Worm (Caenorhabditis elegans): Measurements from ENCODE around the gene nhr-230.

nhr-230 gene

ce11 chrV:18810705-18811104, 35.9 kb upstream of the nhr-230 start, which contains the start of gene C54E10.3:
C54E10.3 (plus strand) TSS chrV:18811005.
- TF ChIP-seq duxl-1 (tag; optimal IDR thresholded peaks at IDR 0.05; ENCODE audit: poor library complexity) (no peak), lim-7 (GFP tag; IDR thresholded peaks at IDR 0.05) (no peak), nhr-41 (GFP tag; IDR thresholded peaks at IDR 0.05) (no peak), lsy-2 (tag; optimal IDR thresholded peaks at IDR 0.05) (no peak), ama-1 (optimal IDR thresholded peaks at IDR 0.05) (no peak), Y48G9A.11 (GFP tag; IDR thresholded peaks at IDR 0.05) (no peak), zip-11 (GFP tag; IDR thresholded peaks at IDR 0.05) (no peak), nhr-77 (tag; optimal IDR thresholded peaks at IDR 0.05) (no peak), hlh-30 (tag; optimal IDR thresholded peaks at IDR 0.05; ENCODE audit: insufficient read depth) (no peak), nhr-48 (tag; optimal IDR thresholded peaks at IDR 0.05) (no peak), aha-1 (tag) (no peak), zip-2 (tag; optimal IDR thresholded peaks at IDR 0.05) (no peak), zag-1 (tag; optimal IDR thresholded peaks at IDR 0.05) (no peak), tag-97 (GFP tag; IDR thresholded peaks at IDR 0.05) (no peak), unc-62 (GFP tag; optimal IDR thresholded peaks at IDR 0.05 in 1 of 2) (no peak), unc-62 (tag; optimal IDR thresholded peaks at IDR 0.05) (no peak)

- TF ChIP-seq nhr-41 (GFP tag; IDR thresholded peaks at IDR 0.05) (no peak), saeg-2 (GFP tag; IDR thresholded peaks at IDR 0.05) (no peak), dve-1 (tag; optimal IDR thresholded peaks at IDR 0.05; ENCODE audit: insufficient read depth) (no peak), sdz-12 (GFP tag; optimal IDR thresholded peaks at IDR 0.05) (no peak), T26A8.4 (GFP tag; IDR thresholded peaks at IDR 0.05) (no peak), lir-3 (tag; optimal IDR thresholded peaks at IDR 0.05) (no peak), dmd-9 (GFP tag; IDR thresholded peaks at IDR 0.05) (no peak), ZK337.2 (GFP tag; IDR thresholded peaks at IDR 0.05) (no peak), rbr-2 (tag; optimal IDR thresholded peaks at IDR 0.05) (no peak), lim-7 (GFP tag; IDR thresholded peaks at IDR 0.05) (no peak), dmd-6 (GFP tag; IDR thresholded peaks at IDR 0.05) (no peak), daf-16 (GFP tag; optimal IDR thresholded peaks at IDR 0.05) (no peak), daf-16 (tag; optimal IDR thresholded peaks at IDR 0.05) (no peak), spr-1 (tag; optimal IDR thresholded peaks at IDR 0.05) (no peak), nhr-48 (tag; optimal IDR thresholded peaks at IDR 0.05) (no peak), lin-29 (GFP tag; IDR thresholded peaks at IDR 0.05) (no peak), set-16 (GFP tag; IDR thresholded peaks at IDR 0.05) (no peak), madf-5 (GFP tag; IDR thresholded peaks at IDR 0.05) (no peak), pha-4 (GFP tag; IDR thresholded peaks at IDR 0.05) (no peak), pha-4 (tag; optimal IDR thresholded peaks at IDR 0.05) (no peak)
Measured at ce11 chrV:18811360-18811759, 35.2 kb upstream of the nhr-230 start, which contains the start of gene C54E10.7. C54E10.7 (plus strand) TSS chrV:18811660.

ce11 chrV:18819643-18820042, 26.9 kb upstream of the nhr-230 start, which contains the start of gene ncs-5:
ncs-5 (plus strand) TSS chrV:18819766.
- no peak for TF ChIP-seq nhr-6 (tag; optimal IDR thresholded peaks at IDR 0.05)
- TF ChIP-seq aha-1 (tag): peak; percentile 92

ce11 chrV:18821569-18821968, 25.0 kb upstream of the nhr-230 start:
- TF ChIP-seq mep-1 (tag; optimal IDR thresholded peaks at IDR 0.05) (no peak), fkh-10 (GFP tag; optimal IDR thresholded peaks at IDR 0.05) (peak; percentile 86)

- TF ChIP-seq ama-1 (optimal IDR thresholded peaks at IDR 0.05): no peak
- no peak for TF ChIP-seq nhr-77 (tag; optimal IDR thresholded peaks at IDR 0.05)
- TF ChIP-seq php-3 (GFP tag; IDR thresholded peaks at IDR 0.05): peak; percentile 62
- TF ChIP-seq zip-11 (GFP tag; IDR thresholded peaks at IDR 0.05): no peak
- TF ChIP-seq zfp-3 (GFP tag; conservative IDR thresholded peaks at IDR 0.05): no peak
- TF ChIP-seq dmd-6 (GFP tag; IDR thresholded peaks at IDR 0.05): peak; percentile 42
- TF ChIP-seq ZK337.2 (GFP tag; IDR thresholded peaks at IDR 0.05): no peak
- peak; percentile 67 for TF ChIP-seq pqm-1 (tag; optimal IDR thresholded peaks at IDR 0.05)
- no peak for TF ChIP-seq Y48G9A.11 (GFP tag; IDR thresholded peaks at IDR 0.05)
- TF ChIP-seq daf-8 (GFP tag; IDR thresholded peaks at IDR 0.05): no peak
- TF ChIP-seq lin-1 (GFP tag; IDR thresholded peaks at IDR 0.05): 0 out of 2 replicates have a peak, but pooled peaks have one; percentile 22
- TF ChIP-seq aha-1 (tag): no peak
- no peak for TF ChIP-seq snpc-1.2 (GFP tag; IDR thresholded peaks at IDR 0.05)
- no peak for TF ChIP-seq mep-1 (tag; optimal IDR thresholded peaks at IDR 0.05)
- peak; percentile 68 for TF ChIP-seq dve-1 (tag; optimal IDR thresholded peaks at IDR 0.05; ENCODE audit: insufficient read depth)
- TF ChIP-seq set-16 (GFP tag; IDR thresholded peaks at IDR 0.05): no peak
- no peak for TF ChIP-seq lir-3 (tag; optimal IDR thresholded peaks at IDR 0.05)
- no peak for TF ChIP-seq cey-2 (tag; optimal IDR thresholded peaks at IDR 0.05; ENCODE audit: borderline replicate concordance, insufficient read depth)
- no peak for TF ChIP-seq nhr-6 (tag; optimal IDR thresholded peaks at IDR 0.05)
- TF ChIP-seq ceh-20 (GFP tag; IDR thresholded peaks at IDR 0.05): no peak
- TF ChIP-seq ztf-11 (tag; optimal IDR thresholded peaks at IDR 0.05): no peak
Measured at ce11 chrV:18826445-18826844, 20.1 kb upstream of the nhr-230 start.

Data from whole organism, L4 larva.